Fruit fly (Drosophila melanogaster): ENCODE results near the gene RpL37A.

DNA sequence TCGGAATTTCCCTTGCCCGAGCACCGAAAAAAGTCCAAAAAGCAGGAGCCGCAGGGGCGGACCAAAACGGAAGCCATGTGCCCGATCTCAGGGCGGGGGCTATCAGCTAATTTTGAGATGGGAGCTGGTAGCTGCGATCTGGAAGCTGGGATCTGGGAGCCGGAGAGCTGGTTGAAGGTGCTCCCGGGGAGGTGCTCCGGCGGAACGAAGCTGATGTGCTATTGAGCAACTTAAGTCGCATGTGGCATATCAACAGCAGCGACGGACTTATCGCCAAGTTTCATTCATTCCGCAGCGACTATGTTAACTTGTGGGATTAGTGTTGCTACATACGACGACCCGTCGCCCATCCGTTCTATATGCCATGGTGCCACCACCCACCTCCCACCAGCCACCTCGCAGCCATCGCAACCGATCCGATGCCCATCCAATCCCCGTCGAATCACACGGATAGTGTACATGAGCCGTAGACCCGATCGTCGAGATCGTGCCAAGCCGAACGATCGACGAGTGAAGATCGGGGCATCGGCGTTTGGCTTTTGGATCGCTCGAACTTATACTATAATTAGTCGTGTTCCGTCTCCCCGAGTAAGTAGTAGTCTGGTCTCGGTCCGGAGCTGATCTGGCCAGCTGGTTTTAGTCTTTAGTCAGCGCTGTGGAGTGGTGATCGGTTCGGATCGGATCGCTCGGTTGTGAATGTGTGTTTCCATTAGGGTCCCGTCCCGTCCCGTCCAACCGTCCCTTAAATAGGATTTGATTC, 41.5 kb upstream of the RpL37A start, which contains the start of gene Col4a1:
- TF ChIP-seq CG31627 (GFP tag; optimal IDR thresholded peaks at IDR 0.05) (no peak), Gug (GFP tag; IDR thresholded peaks at IDR 0.05) (no peak), spab (GFP tag; optimal IDR thresholded peaks at IDR 0.05) (no peak), CG32006 (GFP tag; optimal IDR thresholded peaks at IDR 0.05) (no peak), acj6 (GFP tag; optimal IDR thresholded peaks at IDR 0.05) (no peak), CG9139 (GFP tag; optimal IDR thresholded peaks at IDR 0.05) (no peak), CG3032 (tag; optimal IDR thresholded peaks at IDR 0.05) (no peak), Eip93F (GFP tag; optimal IDR thresholded peaks at IDR 0.05) (no peak), CG8632 (GFP tag; optimal IDR thresholded peaks at IDR 0.05) (no peak), eg (GFP tag; IDR thresholded peaks at IDR 0.05) (0 out of 3 replicates have a peak, but pooled peaks have one; percentile 12)

Data from whole organism, prepupa.